Fruit fly (Drosophila melanogaster) whole organism, embryonic: ENCODE measurements around the gene UBL3.

Source experiments
- Adf1 ChIP-seq: fragments of 200-800 bp; sonication (Bioruptor generic); IDR thresholded peaks from 2 replicates; pipeline ENCODE4 v1.3.6; 2022; ENCODE audit warnings: missing biosample characterization, missing genetic modification characterization
- CG12104 ChIP-seq: fragments of 200-800 bp; sonication (Bioruptor generic); optimal IDR thresholded peaks from 3 replicates; lab custom pipeline; 2016; ENCODE audit warnings: missing biosample characterization, missing genetic modification characterization
- CG12769 ChIP-seq: fragments of 200-800 bp; sonication (Bioruptor generic); optimal IDR thresholded peaks from 2 replicates; lab custom pipeline; 2019; ENCODE audit warnings: missing biosample characterization, mild to moderate bottlenecking, missing genetic modification characterization, moderate library complexity
- CG16779 ChIP-seq: fragments of 200-800 bp; sonication (Bioruptor generic); IDR thresholded peaks from 2 replicates; pipeline ENCODE4 v1.3.6; 2022; ENCODE audit warnings: missing biosample characterization, missing genetic modification characterization
- CG17385 ChIP-seq: fragments of 200-800 bp; sonication (Bioruptor generic); optimal IDR thresholded peaks from 3 replicates; lab custom pipeline; 2018; ENCODE audit warnings: missing biosample characterization, mild to moderate bottlenecking, missing genetic modification characterization
- CG18262 ChIP-seq: fragments of 200-800 bp; optimal IDR thresholded peaks from 3 replicates; lab custom pipeline; 2019; ENCODE audit warnings: missing biosample characterization, mild to moderate bottlenecking, missing genetic modification characterization, moderate library complexity
- CG2129 ChIP-seq: fragments of 200-800 bp; sonication (Bioruptor generic); IDR thresholded peaks from 2 replicates; pipeline ENCODE4 v1.3.6; 2022; ENCODE audit warnings: missing biosample characterization, missing genetic modification characterization; ENCODE audit not compliant: partially characterized antibody
- CG2199 ChIP-seq: fragments of 200-800 bp; sonication (Bioruptor generic); IDR thresholded peaks from 3 replicates; pipeline ENCODE4 v1.3.6; 2022; ENCODE audit warnings: missing biosample characterization, missing genetic modification characterization
- CG4360 ChIP-seq: fragments of 200-800 bp; sonication (Bioruptor generic); IDR thresholded peaks from 2 replicates; pipeline ENCODE4 v1.3.6; 2022; ENCODE audit warnings: missing biosample characterization, missing genetic modification characterization
- CG7987 ChIP-seq: fragments of 200-800 bp; sonication (Bioruptor generic); optimal IDR thresholded peaks from 2 replicates; lab custom pipeline; 2018; ENCODE audit warnings: missing biosample characterization, mild to moderate bottlenecking, missing genetic modification characterization, moderate library complexity
- CG8478 ChIP-seq: fragments of >200 bp; optimal IDR thresholded peaks from 2 replicates; lab custom pipeline; 2018
- Deaf1 ChIP-seq: fragments of 200-800 bp; optimal IDR thresholded peaks from 3 replicates; lab custom pipeline; 2019; ENCODE audit warnings: missing biosample characterization, mild to moderate bottlenecking, missing genetic modification characterization, moderate library complexity
- HLH3B ChIP-seq: fragments of 200-800 bp; sonication (Bioruptor generic); IDR thresholded peaks from 2 replicates; pipeline ENCODE4 v1.3.6; 2022; ENCODE audit warnings: missing biosample characterization, missing genetic modification characterization
- Jarid2 ChIP-seq: fragments of 200-800 bp; sonication (Bioruptor generic); optimal IDR thresholded peaks from 3 replicates; lab custom pipeline; 2017; ENCODE audit warnings: mild to moderate bottlenecking, missing biosample characterization, missing genetic modification reagents, missing genetic modification characterization
- Nf-YB ChIP-seq: fragments of 200-800 bp; sonication (Bioruptor generic); optimal IDR thresholded peaks from 3 replicates; lab custom pipeline; 2019; ENCODE audit warnings: missing biosample characterization, mild to moderate bottlenecking, missing genetic modification characterization, moderate library complexity
- Nf-YC ChIP-seq: fragments of 200-800 bp; optimal IDR thresholded peaks from 3 replicates; lab custom pipeline; 2019; ENCODE audit warnings: missing biosample characterization, mild to moderate bottlenecking, missing genetic modification characterization, moderate library complexity
- Pdp1 ChIP-seq, 2 experiments: fragments of 200-800 bp; sonication (Bioruptor generic); optimal IDR thresholded peaks; 3 replicates each; lab custom pipeline; 2016; ENCODE audit warnings: missing biosample characterization in 2 of 2, missing genetic modification characterization in 2 of 2, mild to moderate bottlenecking in 1 of 2, moderate library complexity in 1 of 2
- Rfx ChIP-seq: fragments of 200-800 bp; sonication (Bioruptor generic); IDR thresholded peaks from 2 replicates; pipeline ENCODE4 v1.3.6; 2022; ENCODE audit warnings: missing biosample characterization, missing genetic modification characterization
- Scr ChIP-seq: fragments of 200-800 bp; sonication (Bioruptor generic); IDR thresholded peaks from 2 replicates; pipeline ENCODE4 v1.3.6; 2022; ENCODE audit warnings: missing biosample characterization, missing genetic modification characterization; ENCODE audit not compliant: partially characterized antibody
- abd-A ChIP-seq: fragments of 200-800 bp; sonication (Bioruptor generic); optimal IDR thresholded peaks from 3 replicates; lab custom pipeline; 2019; ENCODE audit warnings: missing biosample characterization, mild to moderate bottlenecking, missing genetic modification characterization, moderate library complexity
- chm ChIP-seq: fragments of 200-800 bp; sonication (Bioruptor generic); IDR thresholded peaks from 2 replicates; pipeline ENCODE4 v1.3.6; 2022; ENCODE audit warnings: missing biosample characterization, missing genetic modification characterization
- corto ChIP-seq: fragments of 200-800 bp; sonication (Bioruptor generic); optimal IDR thresholded peaks from 2 replicates; lab custom pipeline; 2016; ENCODE audit warnings: missing biosample characterization, mild to moderate bottlenecking, missing genetic modification characterization, moderate library complexity
- dysf ChIP-seq: fragments of 200-800 bp; sonication (Bioruptor generic); IDR thresholded peaks from 3 replicates; pipeline ENCODE4 v1.3.6; 2022; ENCODE audit warnings: missing biosample characterization, missing genetic modification characterization
- ewg ChIP-seq: fragments of 200-800 bp; sonication (Bioruptor generic); optimal IDR thresholded peaks from 3 replicates; lab custom pipeline; 2017; ENCODE audit warnings: mild to moderate bottlenecking, missing biosample characterization, missing genetic modification reagents, missing genetic modification characterization
- inv ChIP-seq: fragments of 200-800 bp; sonication (Bioruptor generic); IDR thresholded peaks from 2 replicates; pipeline ENCODE4 v1.3.6; 2022; ENCODE audit warnings: missing biosample characterization, missing genetic modification characterization; ENCODE audit not compliant: partially characterized antibody
- lbe ChIP-seq: fragments of 200-800 bp; sonication (Bioruptor generic); optimal IDR thresholded peaks from 2 replicates; lab custom pipeline; 2016; ENCODE audit warnings: missing biosample characterization, mild to moderate bottlenecking, missing genetic modification characterization
- lola ChIP-seq, 3 experiments: fragments of >200 bp in 2 of 3; fragments of 200-800 bp in 1 of 3; sonication (Bioruptor generic) in 1 of 3; optimal IDR thresholded peaks; 2 replicates each; lab custom pipeline; 2017 to 2019; ENCODE audit warnings: missing biosample characterization in 3 of 3, missing genetic modification characterization in 3 of 3, mild to moderate bottlenecking in 1 of 3, moderate library complexity in 1 of 3
- nau ChIP-seq: fragments of 200-800 bp; sonication (Bioruptor generic); optimal IDR thresholded peaks from 3 replicates; lab custom pipeline; 2017; ENCODE audit warnings: missing biosample characterization, mild to moderate bottlenecking, missing genetic modification characterization, missing genetic modification reagents
- nom ChIP-seq: fragments of 200-800 bp; sonication (Bioruptor generic); optimal IDR thresholded peaks from 2 replicates; lab custom pipeline; 2017; ENCODE audit warnings: missing biosample characterization, missing genetic modification characterization, mild to moderate bottlenecking, moderate library complexity, missing genetic modification reagents
- p53 ChIP-seq: fragments of 200-800 bp; sonication (Bioruptor generic); optimal IDR thresholded peaks from 2 replicates; lab custom pipeline; 2016; ENCODE audit warnings: missing biosample characterization, missing genetic modification characterization
- pan ChIP-seq, 4 experiments: fragments of >200 bp in 3 of 4; fragments of 200-800 bp in 1 of 4; sonication (Bioruptor generic) in 1 of 4; optimal IDR thresholded peaks in 3 of 4; IDR thresholded peaks in 1 of 4; 2 replicates each; pipeline versions ENCODE4 v1.3.6 to Lab custom; 2017 to 2022; ENCODE audit warnings: missing biosample characterization in 2 of 4, missing genetic modification characterization in 2 of 4, mixed read lengths in 1 of 4
- pho ChIP-seq: fragments of 200-800 bp; sonication (Bioruptor generic); optimal IDR thresholded peaks from 2 replicates; lab custom pipeline; 2016; ENCODE audit warnings: missing biosample characterization, missing genetic modification characterization
- shn ChIP-seq: fragments of 200-800 bp; sonication (Bioruptor generic); optimal IDR thresholded peaks from 3 replicates; lab custom pipeline; 2016; ENCODE audit warnings: missing biosample characterization, missing genetic modification characterization
- slp2 ChIP-seq: fragments of 200-800 bp; sonication (Bioruptor generic); optimal IDR thresholded peaks from 2 replicates; lab custom pipeline; 2016; ENCODE audit warnings: missing biosample characterization, missing genetic modification characterization
- sqz ChIP-seq: fragments of 200-800 bp; sonication (Bioruptor generic); optimal IDR thresholded peaks from 3 replicates; lab custom pipeline; 2018; ENCODE audit warnings: missing biosample characterization, mild to moderate bottlenecking, missing genetic modification characterization
- zf30C ChIP-seq: fragments of 200-800 bp; sonication (Bioruptor generic); optimal IDR thresholded peaks from 3 replicates; lab custom pipeline; 2018; ENCODE audit warnings: missing biosample characterization, mild to moderate bottlenecking, missing genetic modification characterization
- zfh2 ChIP-seq: fragments of 200-800 bp; sonication (Bioruptor generic); optimal IDR thresholded peaks from 2 replicates; lab custom pipeline; 2016; ENCODE audit warnings: missing biosample characterization, missing genetic modification characterization

The UBL3 gene

dm6 chrX:15811666-15812614, 41.0 kb downstream of the UBL3 start (continued):
- TF ChIP-seq nau (GFP tag; lab: Kevin White, UChicago) (no peak), zfh2 (no peak), CG17385 (peak; percentile 70), Adf1 (GFP tag; lab: Robert Waterston, UW) (peak; percentile 90), lola (GFP tag; optimal IDR thresholded peaks at IDR 0.05; lab: Kevin White, UChicago) (peak in 1 of 3 experiments; percentile 61), CG7987 (GFP tag; lab: Kevin White, UChicago) (no peak), CG18262 (tag; lab: Kevin White, UChicago) (no peak), Rfx (GFP tag; lab: Robert Waterston, UW) (peak; percentile 51), zf30C (GFP tag; lab: Kevin White, UChicago) (peak; percentile 26), CG4360 (GFP tag; lab: Robert Waterston, UW) (peak; percentile 98), pan (optimal IDR thresholded peaks at IDR 0.05; lab: Kevin White, UChicago) (no peak), pan (GFP tag; optimal IDR thresholded peaks at IDR 0.05 in 1 of 2, IDR thresholded peaks at IDR 0.05 in 1 of 2) (peak in 1 of 2 experiments; percentile 26), p53 (no peak), pho (GFP tag; lab: Kevin White, UChicago) (no peak), Pdp1 (GFP tag; optimal IDR thresholded peaks at IDR 0.05; lab: Kevin White, UChicago) (peak in 1 of 2 experiments; percentile 31), shn (GFP tag; lab: Kevin White, UChicago) (peak; percentile 2), inv (GFP tag; lab: Robert Waterston, UW) (no peak; the same call in 1 of the 2 replicates), abd-A (peak; percentile 64), ewg (GFP tag; lab: Kevin White, UChicago) (peak; percentile 11), lbe (GFP tag; lab: Kevin White, UChicago) (peak; percentile 48), CG8478 (lab: Kevin White, UChicago) (peak; percentile 74), slp2 (GFP tag; lab: Kevin White, UChicago) (no peak), CG2199 (GFP tag; lab: Robert Waterston, UW) (0 out of 3 replicates have a peak, but pooled peaks have one; percentile 23), Nf-YC (tag; lab: Kevin White, UChicago) (peak; percentile 52), CG12769 (tag; lab: Kevin White, UChicago) (peak; percentile 56), CG16779 (GFP tag; lab: Robert Waterston, UW) (no peak), chm (GFP tag; lab: Robert Waterston, UW) (peak; percentile 26; the same call in 1 of the 2 replicates), nom (GFP tag; lab: Kevin White, UChicago) (peak; percentile 50), Deaf1 (tag; lab: Kevin White, UChicago) (peak; percentile 51), dysf (GFP tag; lab: Robert Waterston, UW) (no peak), Jarid2 (peak; percentile 49), CG12104 (no peak), corto (GFP tag; lab: Kevin White, UChicago) (peak; percentile 54), HLH3B (GFP tag; lab: Robert Waterston, UW) (peak; percentile 14; the same call in 1 of the 2 replicates), Scr (GFP tag; lab: Robert Waterston, UW) (peak; percentile 23; the same call in 1 of the 2 replicates), Nf-YB (peak; percentile 13), CG2129 (GFP tag; lab: Robert Waterston, UW) (0 out of 2 replicates have a peak, but pooled peaks have one; percentile 13), sqz (peak; percentile 44)
- TF ChIP-seq, all 482 proteins: peak for 85
